Worm (Caenorhabditis elegans): Measurements from ENCODE around the gene rgs-3.

DNA sequence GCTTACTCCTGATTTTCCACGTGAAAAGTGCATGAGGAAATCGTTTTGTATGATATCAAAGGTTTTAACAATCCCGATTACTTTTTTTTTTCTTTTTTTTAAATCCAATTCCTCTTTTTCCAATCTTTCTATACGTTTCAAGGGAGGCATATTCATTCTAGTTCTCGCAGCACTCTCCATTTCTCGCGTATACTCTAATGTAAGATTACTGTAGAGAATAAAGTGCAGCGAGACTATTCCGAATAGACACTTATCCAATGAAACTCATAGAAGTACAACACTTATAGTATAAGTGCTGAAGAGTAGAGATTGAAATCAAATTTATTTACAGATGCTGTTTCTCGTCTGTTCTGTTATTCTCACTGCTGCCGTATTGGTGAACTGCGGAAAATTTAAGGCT is 22.0 kb upstream of the rgs-3 start, which contains the start of gene H12I13.6:
- TF ChIP-seq mep-1 (tag; optimal IDR thresholded peaks at IDR 0.05) (no peak), unc-39 (tag; optimal IDR thresholded peaks at IDR 0.05) (no peak), nhr-2 (tag; optimal IDR thresholded peaks at IDR 0.05) (no peak), sem-2 (GFP tag; optimal IDR thresholded peaks at IDR 0.05) (no peak), ztf-11 (tag; optimal IDR thresholded peaks at IDR 0.05) (no peak), lin-13 (tag; optimal IDR thresholded peaks at IDR 0.05) (no peak), nhr-76 (tag; optimal IDR thresholded peaks at IDR 0.05) (no peak)
